Fruit fly (Drosophila melanogaster) whole organism, embryonic: ENCODE measurements around the gene ple.

ENCODE experiments used
- CG30403 ChIP-seq: fragments of 200-800 bp; sonication (Bioruptor generic); optimal IDR thresholded peaks from 3 replicates; lab custom pipeline; 2016; ENCODE audit warnings: missing biosample characterization, missing genetic modification characterization
- CG3407 ChIP-seq: fragments of 200-800 bp; sonication (Bioruptor generic); optimal IDR thresholded peaks from 2 replicates; lab custom pipeline; 2018; ENCODE audit warnings: missing biosample characterization, mild to moderate bottlenecking, missing genetic modification characterization
- CG7271 ChIP-seq: fragments of 200-800 bp; sonication (Bioruptor generic); optimal IDR thresholded peaks from 2 replicates; lab custom pipeline; 2018; ENCODE audit warnings: missing biosample characterization, mild to moderate bottlenecking, missing genetic modification characterization, moderate library complexity
- CG7745 ChIP-seq: fragments of 200-800 bp; sonication (Bioruptor generic); optimal IDR thresholded peaks from 2 replicates; lab custom pipeline; 2018; ENCODE audit warnings: missing biosample characterization, mild to moderate bottlenecking, missing genetic modification characterization, moderate library complexity
- CG9215 ChIP-seq: fragments of 200-800 bp; sonication (Bioruptor generic); IDR thresholded peaks from 2 replicates; pipeline ENCODE4 v1.3.6; 2022; ENCODE audit warnings: missing biosample characterization, missing genetic modification characterization
- HmgD ChIP-seq: fragments of 200-800 bp; sonication (Bioruptor generic); optimal IDR thresholded peaks from 3 replicates; lab custom pipeline; 2016; ENCODE audit warnings: missing biosample characterization, missing genetic modification characterization
- Optix ChIP-seq: fragments of 200-800 bp; sonication (Bioruptor generic); IDR thresholded peaks from 3 replicates; pipeline ENCODE4 v1.3.6; 2022; ENCODE audit warnings: missing biosample characterization, missing genetic modification characterization
- Ravus ChIP-seq: fragments of 200-800 bp; sonication (Bioruptor generic); IDR thresholded peaks from 2 replicates; pipeline ENCODE4 v1.3.6; 2022; ENCODE audit warnings: missing biosample characterization, missing genetic modification characterization
- Ssrp ChIP-seq: fragments of 200-800 bp; sonication (Bioruptor generic); optimal IDR thresholded peaks from 2 replicates; lab custom pipeline; 2018; ENCODE audit warnings: missing biosample characterization, mild to moderate bottlenecking, missing genetic modification characterization, moderate library complexity
- ac ChIP-seq: fragments of 200-800 bp; sonication (Bioruptor generic); optimal IDR thresholded peaks from 3 replicates; lab custom pipeline; 2017; ENCODE audit warnings: missing biosample characterization, mild to moderate bottlenecking, missing genetic modification characterization
- jing ChIP-seq: fragments of 200-800 bp; sonication (Bioruptor generic); optimal IDR thresholded peaks from 2 replicates; lab custom pipeline; 2018; ENCODE audit warnings: missing biosample characterization, mild to moderate bottlenecking, missing genetic modification characterization
- ranshi ChIP-seq: fragments of 200-800 bp; sonication (Bioruptor generic); IDR thresholded peaks from 2 replicates; pipeline ENCODE4 v1.3.6; 2022; ENCODE audit warnings: missing biosample characterization, missing genetic modification characterization
- usp ChIP-seq: fragments of >200 bp; optimal IDR thresholded peaks from 2 replicates; lab custom pipeline; 2017; ENCODE audit warnings: missing biosample characterization, missing genetic modification characterization

- no peak for TF ChIP-seq Ssrp (tag; lab: Kevin White, UChicago)
- no peak for TF ChIP-seq CG7745
- TF ChIP-seq HmgD = no peak
- TF ChIP-seq jing (GFP tag; lab: Kevin White, UChicago) = no peak
- TF ChIP-seq CG7271 (tag; lab: Kevin White, UChicago) = no peak
- no peak for TF ChIP-seq CG9215 (GFP tag; lab: Robert Waterston, UW)
- no peak for TF ChIP-seq CG3407 (GFP tag; lab: Kevin White, UChicago)
- no peak for TF ChIP-seq Optix (GFP tag; lab: Robert Waterston, UW)
- no peak for TF ChIP-seq Ravus (GFP tag; lab: Robert Waterston, UW)
- no peak for TF ChIP-seq ranshi (GFP tag; lab: Robert Waterston, UW)
- no peak for TF ChIP-seq ac (GFP tag; lab: Kevin White, UChicago)
- no peak for TF ChIP-seq usp (GFP tag; lab: Kevin White, UChicago)
- TF ChIP-seq CG30403 (GFP tag; lab: Kevin White, UChicago) = no peak
Observed at dm6 chr3L:6724511-6724910, 5.2 kb upstream of the ple start.
